Fruit fly (Drosophila melanogaster) whole organism, embryonic: ENCODE data around the gene Npc2a.

ENCODE experiments used
- ATbp ChIP-seq: fragments of 200-800 bp; sonication (Bioruptor generic); optimal IDR thresholded peaks from 2 replicates; lab custom pipeline; 2017; ENCODE audit warnings: missing biosample characterization, mild to moderate bottlenecking, missing genetic modification characterization, missing genetic modification reagents
- Bdp1 ChIP-seq: fragments of 200-800 bp; sonication (Bioruptor generic); optimal IDR thresholded peaks from 3 replicates; lab custom pipeline; 2016; ENCODE audit warnings: missing biosample characterization, missing genetic modification characterization
- CG10543 ChIP-seq: fragments of 200-800 bp; sonication (Bioruptor generic); optimal IDR thresholded peaks from 3 replicates; lab custom pipeline; 2017; ENCODE audit warnings: missing biosample characterization, mild to moderate bottlenecking, missing genetic modification characterization, moderate library complexity
- CG11504 ChIP-seq: fragments of 200-800 bp; sonication (Bioruptor generic); optimal IDR thresholded peaks from 3 replicates; lab custom pipeline; 2019; ENCODE audit warnings: missing biosample characterization, mild to moderate bottlenecking, missing genetic modification characterization, moderate library complexity
- CG12236 ChIP-seq: fragments of 200-800 bp; sonication (Bioruptor generic); optimal IDR thresholded peaks from 2 replicates; lab custom pipeline; 2016; ENCODE audit warnings: missing biosample characterization, missing genetic modification characterization
- CG13287 ChIP-seq: fragments of 200-800 bp; sonication (Bioruptor generic); IDR thresholded peaks from 2 replicates; pipeline ENCODE4 v1.3.6; 2022; ENCODE audit warnings: missing biosample characterization, missing genetic modification characterization; ENCODE audit not compliant: partially characterized antibody
- CG13296 ChIP-seq: fragments of 200-800 bp; sonication (Bioruptor generic); optimal IDR thresholded peaks from 3 replicates; lab custom pipeline; 2018; ENCODE audit warnings: missing biosample characterization, mild to moderate bottlenecking, missing genetic modification characterization
- CG13424 ChIP-seq: fragments of 200-800 bp; sonication (Bioruptor generic); optimal IDR thresholded peaks from 2 replicates; lab custom pipeline; 2019; ENCODE audit warnings: missing biosample characterization, mild to moderate bottlenecking, missing genetic modification characterization, moderate library complexity
- CG1602 ChIP-seq: fragments of 200-800 bp; sonication (Bioruptor generic); optimal IDR thresholded peaks from 3 replicates; lab custom pipeline; 2016; ENCODE audit warnings: missing biosample characterization, missing genetic modification characterization
- CG17385 ChIP-seq: fragments of 200-800 bp; sonication (Bioruptor generic); optimal IDR thresholded peaks from 3 replicates; lab custom pipeline; 2018; ENCODE audit warnings: missing biosample characterization, mild to moderate bottlenecking, missing genetic modification characterization
- CG1832 ChIP-seq: fragments of 200-800 bp; sonication (Bioruptor generic); optimal IDR thresholded peaks from 2 replicates; lab custom pipeline; 2017; ENCODE audit warnings: missing biosample characterization, mild to moderate bottlenecking, missing genetic modification characterization, inconsistent platforms
- CG2875 ChIP-seq: fragments of 200-800 bp; sonication (Bioruptor generic); optimal IDR thresholded peaks from 2 replicates; lab custom pipeline; 2017; ENCODE audit warnings: missing biosample characterization, mild to moderate bottlenecking, missing genetic modification characterization, missing genetic modification reagents
- CG30431 ChIP-seq: fragments of 200-800 bp; sonication (Bioruptor generic); optimal IDR thresholded peaks from 2 replicates; lab custom pipeline; 2017; ENCODE audit warnings: missing biosample characterization, missing genetic modification characterization
- CG32772 ChIP-seq: fragments of 200-800 bp; sonication (Bioruptor generic); IDR thresholded peaks from 2 replicates; pipeline ENCODE4 v1.3.6; 2022; ENCODE audit warnings: missing biosample characterization, missing genetic modification characterization
- CG4360 ChIP-seq: fragments of 200-800 bp; sonication (Bioruptor generic); IDR thresholded peaks from 2 replicates; pipeline ENCODE4 v1.3.6; 2022; ENCODE audit warnings: missing biosample characterization, missing genetic modification characterization
- CG4404 ChIP-seq: fragments of 200-800 bp; sonication (Bioruptor generic); IDR thresholded peaks from 2 replicates; pipeline ENCODE4 v1.3.6; 2022; ENCODE audit warnings: missing biosample characterization, missing genetic modification characterization
- CG6765 ChIP-seq: fragments of 200-800 bp; sonication (Bioruptor generic); optimal IDR thresholded peaks from 3 replicates; lab custom pipeline; 2017; ENCODE audit warnings: missing biosample characterization, mild to moderate bottlenecking, missing genetic modification characterization
- CG7745 ChIP-seq: fragments of 200-800 bp; sonication (Bioruptor generic); optimal IDR thresholded peaks from 2 replicates; lab custom pipeline; 2018; ENCODE audit warnings: missing biosample characterization, mild to moderate bottlenecking, missing genetic modification characterization, moderate library complexity
- CG7839 ChIP-seq: fragments of 200-800 bp; sonication (Bioruptor generic); optimal IDR thresholded peaks from 3 replicates; lab custom pipeline; 2018; ENCODE audit warnings: missing biosample characterization, mild to moderate bottlenecking, missing genetic modification characterization, moderate library complexity
- CG8089 ChIP-seq: fragments of 200-800 bp; sonication (Bioruptor generic); optimal IDR thresholded peaks from 3 replicates; lab custom pipeline; 2016; ENCODE audit warnings: missing biosample characterization, missing genetic modification characterization
- CG8478 ChIP-seq: fragments of >200 bp; optimal IDR thresholded peaks from 2 replicates; lab custom pipeline; 2018
- Dad ChIP-seq: fragments of 200-800 bp; sonication (Bioruptor generic); optimal IDR thresholded peaks from 3 replicates; lab custom pipeline; 2016; ENCODE audit warnings: missing biosample characterization, missing genetic modification characterization
- Deaf1 ChIP-seq: fragments of 200-800 bp; optimal IDR thresholded peaks from 3 replicates; lab custom pipeline; 2019; ENCODE audit warnings: missing biosample characterization, mild to moderate bottlenecking, missing genetic modification characterization, moderate library complexity
- E2f1 ChIP-seq: fragments of 200-800 bp; sonication (Bioruptor generic); IDR thresholded peaks from 2 replicates; pipeline ENCODE4 v1.3.6; 2022; ENCODE audit warnings: missing biosample characterization, missing genetic modification characterization
- Fer2 ChIP-seq: fragments of 200-800 bp; sonication (Bioruptor generic); optimal IDR thresholded peaks from 2 replicates; lab custom pipeline; 2018; ENCODE audit warnings: missing biosample characterization, mild to moderate bottlenecking, missing genetic modification characterization, moderate library complexity
- Fer3 ChIP-seq: fragments of 200-800 bp; sonication (Bioruptor generic); optimal IDR thresholded peaks from 2 replicates; lab custom pipeline; 2018; ENCODE audit warnings: missing biosample characterization, mild to moderate bottlenecking, missing genetic modification characterization, moderate library complexity
- Lpt ChIP-seq: fragments of >200 bp; optimal IDR thresholded peaks from 2 replicates; lab custom pipeline; 2018; ENCODE audit warnings: missing biosample characterization, missing genetic modification characterization
- Mad ChIP-seq: fragments of 200-800 bp; sonication (Bioruptor generic); optimal IDR thresholded peaks from 2 replicates; lab custom pipeline; 2016; ENCODE audit warnings: missing biosample characterization, missing genetic modification characterization
- NK7.1 ChIP-seq: fragments of 200-800 bp; sonication (Bioruptor generic); optimal IDR thresholded peaks from 3 replicates; lab custom pipeline; 2016; ENCODE audit warnings: missing biosample characterization, missing genetic modification characterization
- Nf-YC ChIP-seq: fragments of 200-800 bp; optimal IDR thresholded peaks from 3 replicates; lab custom pipeline; 2019; ENCODE audit warnings: missing biosample characterization, mild to moderate bottlenecking, missing genetic modification characterization, moderate library complexity
- Oli ChIP-seq: fragments of 200-800 bp; sonication (Bioruptor generic); optimal IDR thresholded peaks from 2 replicates; lab custom pipeline; 2018; ENCODE audit warnings: missing biosample characterization, mild to moderate bottlenecking, missing genetic modification characterization, moderate library complexity
- ac ChIP-seq: fragments of 200-800 bp; sonication (Bioruptor generic); optimal IDR thresholded peaks from 3 replicates; lab custom pipeline; 2017; ENCODE audit warnings: missing biosample characterization, mild to moderate bottlenecking, missing genetic modification characterization
- ara ChIP-seq: fragments of 200-800 bp; sonication (Bioruptor generic); IDR thresholded peaks from 2 replicates; pipeline ENCODE4 v1.3.6; 2022; ENCODE audit warnings: missing biosample characterization, missing genetic modification characterization
- ato ChIP-seq: fragments of 200-800 bp; sonication (Bioruptor generic); IDR thresholded peaks from 2 replicates; pipeline ENCODE4 v1.3.6; 2022; ENCODE audit warnings: missing biosample characterization, missing genetic modification characterization; ENCODE audit not compliant: partially characterized antibody
- bcd ChIP-seq: fragments of 200-800 bp; sonication (Bioruptor generic); optimal IDR thresholded peaks from 2 replicates; lab custom pipeline; 2017; ENCODE audit warnings: missing biosample characterization, mild to moderate bottlenecking, missing genetic modification characterization
- caup ChIP-seq: fragments of 200-800 bp; sonication (Bioruptor generic); optimal IDR thresholded peaks from 3 replicates; lab custom pipeline; 2017; ENCODE audit warnings: missing biosample characterization, mild to moderate bottlenecking, missing genetic modification characterization, moderate library complexity; ENCODE audit not compliant: severe bottlenecking
- emc ChIP-seq: fragments of 200-800 bp; sonication (Bioruptor generic); optimal IDR thresholded peaks from 2 replicates; lab custom pipeline; 2016; ENCODE audit warnings: missing biosample characterization, missing genetic modification characterization
- en ChIP-seq: fragments of 200-800 bp; sonication (Bioruptor generic); optimal IDR thresholded peaks from 2 replicates; lab custom pipeline; 2016; ENCODE audit warnings: missing biosample characterization, missing genetic modification characterization
- eve ChIP-seq, 2 experiments: fragments of >200 bp; optimal IDR thresholded peaks; 2 replicates each; lab custom pipeline; 2017; ENCODE audit warnings: missing biosample characterization in 2 of 2, missing genetic modification characterization in 2 of 2
- ewg ChIP-seq: fragments of 200-800 bp; sonication (Bioruptor generic); optimal IDR thresholded peaks from 3 replicates; lab custom pipeline; 2017; ENCODE audit warnings: mild to moderate bottlenecking, missing biosample characterization, missing genetic modification reagents, missing genetic modification characterization
- fd3F ChIP-seq: fragments of 200-800 bp; sonication (Bioruptor generic); optimal IDR thresholded peaks from 2 replicates; lab custom pipeline; 2018; ENCODE audit warnings: missing biosample characterization, mild to moderate bottlenecking, missing genetic modification characterization, moderate library complexity
- jigr1 ChIP-seq: fragments of 200-800 bp; sonication (Bioruptor generic); IDR thresholded peaks from 3 replicates; pipeline ENCODE4 v1.3.6; 2022; ENCODE audit warnings: missing biosample characterization, missing genetic modification characterization
- nmo ChIP-seq: fragments of 200-800 bp; sonication (Bioruptor generic); optimal IDR thresholded peaks from 2 replicates; lab custom pipeline; 2018; ENCODE audit warnings: missing biosample characterization, mild to moderate bottlenecking, missing genetic modification characterization, moderate library complexity
- onecut ChIP-seq: fragments of 200-800 bp; sonication (Bioruptor generic); IDR thresholded peaks from 2 replicates; pipeline ENCODE4 v1.3.6; 2022; ENCODE audit warnings: missing biosample characterization, missing genetic modification characterization
- pan ChIP-seq, 4 experiments: fragments of >200 bp in 3 of 4; fragments of 200-800 bp in 1 of 4; sonication (Bioruptor generic) in 1 of 4; optimal IDR thresholded peaks in 3 of 4; IDR thresholded peaks in 1 of 4; 2 replicates each; pipeline versions ENCODE4 v1.3.6 to Lab custom; 2017 to 2022; ENCODE audit warnings: missing biosample characterization in 2 of 4, missing genetic modification characterization in 2 of 4, mixed read lengths in 1 of 4
- slou ChIP-seq: fragments of 200-800 bp; sonication (Bioruptor generic); optimal IDR thresholded peaks from 3 replicates; lab custom pipeline; 2016; ENCODE audit warnings: missing biosample characterization, missing genetic modification characterization
- tin ChIP-seq: fragments of 200-800 bp; sonication (Bioruptor generic); optimal IDR thresholded peaks from 3 replicates; lab custom pipeline; 2016; ENCODE audit warnings: missing biosample characterization, missing genetic modification characterization
- vfl ChIP-seq: fragments of 200-800 bp; sonication (Bioruptor generic); optimal IDR thresholded peaks from 2 replicates; lab custom pipeline; 2016; ENCODE audit warnings: missing biosample characterization, missing genetic modification characterization
- yki ChIP-seq: fragments of >200 bp; optimal IDR thresholded peaks from 3 replicates; lab custom pipeline; 2018

The Npc2a gene

dm6 chr2L:2008980-2009954, 21.2 kb downstream of the Npc2a start, which contains the start of gene CG4238 (continued):
- TF ChIP-seq onecut (GFP tag; lab: Robert Waterston, UW) (no peak), CG8478 (lab: Kevin White, UChicago) (no peak), ATbp (GFP tag; lab: Kevin White, UChicago) (no peak), pan (optimal IDR thresholded peaks at IDR 0.05; lab: Kevin White, UChicago) (no peak), pan (GFP tag; optimal IDR thresholded peaks at IDR 0.05 in 1 of 2, IDR thresholded peaks at IDR 0.05 in 1 of 2) (no peak), CG13424 (tag; lab: Kevin White, UChicago) (no peak), ewg (GFP tag; lab: Kevin White, UChicago) (no peak), CG13287 (GFP tag; lab: Robert Waterston, UW) (no peak; the same call in 1 of the 2 replicates), CG2875 (GFP tag; lab: Kevin White, UChicago) (no peak), CG1832 (GFP tag; lab: Kevin White, UChicago) (no peak), CG10543 (GFP tag; lab: Kevin White, UChicago) (no peak), Lpt (GFP tag; lab: Kevin White, UChicago) (no peak), en (GFP tag; lab: Kevin White, UChicago) (no peak), slou (GFP tag; lab: Kevin White, UChicago) (no peak), Fer3 (tag; lab: Kevin White, UChicago) (no peak), CG32772 (GFP tag; lab: Robert Waterston, UW) (no peak), CG17385 (GFP tag; lab: Kevin White, UChicago) (peak; percentile 95), jigr1 (GFP tag; lab: Robert Waterston, UW) (no peak), bcd (GFP tag; lab: Kevin White, UChicago) (no peak), ac (no peak), NK7.1 (no peak), CG13296 (GFP tag; lab: Kevin White, UChicago) (no peak), ato (GFP tag; lab: Robert Waterston, UW) (peak; percentile 58; the same call in 1 of the 2 replicates), tin (GFP tag; lab: Kevin White, UChicago) (no peak), ara (GFP tag; lab: Robert Waterston, UW) (no peak), eve (GFP tag; optimal IDR thresholded peaks at IDR 0.05; lab: Kevin White, UChicago) (no peak), yki (lab: Kevin White, UChicago) (no peak), fd3F (no peak), emc (GFP tag; lab: Kevin White, UChicago) (no peak), CG4360 (0 out of 2 replicates have a peak, but pooled peaks have one; percentile 12), Nf-YC (tag; lab: Kevin White, UChicago) (no peak), CG6765 (GFP tag; lab: Kevin White, UChicago) (no peak), vfl (GFP tag; lab: Kevin White, UChicago) (no peak), CG7745 (no peak), CG1602 (GFP tag; lab: Kevin White, UChicago) (no peak), CG12236 (GFP tag; lab: Kevin White, UChicago) (no peak), Oli (no peak), caup (GFP tag; lab: Kevin White, UChicago) (no peak), Deaf1 (tag; lab: Kevin White, UChicago) (peak; percentile 7), CG4404 (GFP tag; lab: Robert Waterston, UW) (no peak), Fer2 (tag; lab: Kevin White, UChicago) (no peak), CG7839 (no peak), E2f1 (GFP tag; lab: Robert Waterston, UW) (no peak), CG11504 (tag; lab: Kevin White, UChicago) (peak; percentile 46), Mad (GFP tag; lab: Kevin White, UChicago) (no peak), Bdp1 (peak; percentile 98), CG30431 (GFP tag; lab: Kevin White, UChicago) (no peak), CG8089 (no peak), Dad (no peak), nmo (GFP tag; lab: Kevin White, UChicago) (peak; percentile 22)
